Fruit fly (Drosophila melanogaster): ENCODE data around the gene Uxs.

Uxs gene

DNA sequence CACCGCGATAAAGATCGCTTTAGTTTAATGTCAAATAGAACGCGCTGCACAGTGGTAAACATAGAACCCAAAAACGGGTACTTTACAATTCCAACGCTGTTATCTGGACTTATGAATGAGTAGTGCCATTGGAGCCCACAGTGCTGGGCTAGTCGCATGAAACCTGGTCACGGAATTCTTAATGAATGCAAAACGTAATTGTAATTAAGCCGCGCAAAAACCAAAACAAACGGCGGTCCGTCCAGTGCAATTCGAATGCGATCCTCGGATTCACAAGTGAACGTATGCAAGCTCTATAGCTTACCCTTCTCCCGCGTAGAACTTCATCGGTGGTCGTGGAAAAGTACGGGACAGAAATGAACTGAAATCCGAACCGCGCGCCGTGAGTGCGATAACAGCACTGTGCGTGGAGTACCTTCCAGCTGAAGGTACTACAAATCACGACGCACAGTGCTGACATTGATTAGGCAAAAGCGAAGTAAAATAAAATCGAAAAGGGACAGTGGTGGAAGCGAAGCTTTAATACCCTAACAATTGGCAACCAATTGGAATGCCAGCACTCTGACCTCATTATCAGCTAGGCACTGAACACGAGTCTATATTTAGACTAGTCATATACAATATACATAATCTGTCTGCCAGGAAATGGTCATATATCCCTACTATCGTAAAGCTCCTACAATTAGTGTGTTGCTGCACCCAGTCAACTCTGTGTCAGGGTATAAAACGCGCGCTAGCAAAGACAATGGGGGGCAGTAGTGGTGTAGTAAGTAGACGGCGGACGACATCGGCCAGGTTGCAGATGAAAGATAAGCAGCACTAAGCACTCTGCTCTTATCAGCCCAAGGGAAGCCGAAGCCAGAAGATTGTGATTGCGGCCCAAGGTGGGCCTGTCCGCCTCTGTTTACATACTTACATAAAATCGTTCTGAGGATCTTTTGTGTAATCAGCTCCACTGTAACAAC lies 4.8 kb downstream of the Uxs start (continued):
- TF ChIP-seq Gsc (GFP tag; IDR thresholded peaks at IDR 0.05) = peak; percentile 30; the same call in 1 of the 2 replicates
- no peak for TF ChIP-seq croc (GFP tag; conservative IDR thresholded peaks at IDR 0.05)
- no peak for TF ChIP-seq Six4 (GFP tag; optimal IDR thresholded peaks at IDR 0.05)
- no peak for TF ChIP-seq ssp (GFP tag; IDR thresholded peaks at IDR 0.05)
- TF ChIP-seq en (GFP tag; optimal IDR thresholded peaks at IDR 0.05) = no peak
- TF ChIP-seq CG6813 (GFP tag; optimal IDR thresholded peaks at IDR 0.05) = peak; percentile 34
- TF ChIP-seq CG2678 (tag; optimal IDR thresholded peaks at IDR 0.05) = peak; percentile 67
- TF ChIP-seq BtbVII (GFP tag; optimal IDR thresholded peaks at IDR 0.05) = peak; percentile 23
- TF ChIP-seq H2.0 (GFP tag; IDR thresholded peaks at IDR 0.05) = no peak
- no peak for TF ChIP-seq cad (GFP tag; optimal IDR thresholded peaks at IDR 0.05)
- TF ChIP-seq Kr (GFP tag; optimal IDR thresholded peaks at IDR 0.05) = no peak
- TF ChIP-seq HLH4C (GFP tag; IDR thresholded peaks at IDR 0.05; ENCODE audit: partially characterized antibody) = no peak
- no peak for TF ChIP-seq Opbp (GFP tag; IDR thresholded peaks at IDR 0.05; ENCODE audit: partially characterized antibody)
- TF ChIP-seq CG14441 (GFP tag; IDR thresholded peaks at IDR 0.05) = peak; percentile 60
- TF ChIP-seq CG11560 (tag; IDR thresholded peaks at IDR 0.05) = no peak
- TF ChIP-seq disco-r (GFP tag; optimal IDR thresholded peaks at IDR 0.05) = peak; percentile 21
- TF ChIP-seq abd-A (tag; optimal IDR thresholded peaks at IDR 0.05) = no peak
- no peak for TF ChIP-seq inv (GFP tag; IDR thresholded peaks at IDR 0.05; ENCODE audit: partially characterized antibody)
- TF ChIP-seq CG9609 (GFP tag; optimal IDR thresholded peaks at IDR 0.05) = peak; percentile 57
- TF ChIP-seq CG6254 (GFP tag; optimal IDR thresholded peaks at IDR 0.05) = peak; percentile 21
- peak; percentile 100 for TF ChIP-seq D19A (tag; optimal IDR thresholded peaks at IDR 0.05)
- no peak for TF ChIP-seq CG8478 (optimal IDR thresholded peaks at IDR 0.05)
- TF ChIP-seq prd (optimal IDR thresholded peaks at IDR 0.05) = no peak
- TF ChIP-seq prd (GFP tag; IDR thresholded peaks at IDR 0.05) = peak; percentile 60
- peak; percentile 9 for TF ChIP-seq pros (GFP tag; optimal IDR thresholded peaks at IDR 0.05)
- no peak for TF ChIP-seq bbx (GFP tag; IDR thresholded peaks at IDR 0.05; ENCODE audit: partially characterized antibody)
- TF ChIP-seq CG11456 (GFP tag; IDR thresholded peaks at IDR 0.05) = 0 out of 3 replicates have a peak, but pooled peaks have one; percentile 60
- TF ChIP-seq ase (GFP tag; IDR thresholded peaks at IDR 0.05) = 0 out of 3 replicates have a peak, but pooled peaks have one; percentile 37
- TF ChIP-seq CG16863 (GFP tag; optimal IDR thresholded peaks at IDR 0.05) = peak; percentile 63
- peak; percentile 33 for TF ChIP-seq CG12659 (GFP tag; optimal IDR thresholded peaks at IDR 0.05)
- TF ChIP-seq Sox100B (GFP tag; optimal IDR thresholded peaks at IDR 0.05) = peak; percentile 6
- TF ChIP-seq Deaf1 (tag; optimal IDR thresholded peaks at IDR 0.05) = peak; percentile 23
- TF ChIP-seq CG17612 (GFP tag; IDR thresholded peaks at IDR 0.05) = no peak
- TF ChIP-seq CG10366 (GFP tag; IDR thresholded peaks at IDR 0.05) = peak; percentile 41; the same call in 1 of the 2 replicates
- peak; percentile 39; the same call in 1 of the 2 replicates for TF ChIP-seq crol (GFP tag; IDR thresholded peaks at IDR 0.05)
- peak; percentile 92 for TF ChIP-seq CG10543 (GFP tag; optimal IDR thresholded peaks at IDR 0.05)
- 0 out of 2 replicates have a peak, but pooled peaks have one; percentile 5 for TF ChIP-seq CG14014 (GFP tag; IDR thresholded peaks at IDR 0.05)
- peak; percentile 40 for TF ChIP-seq nom (GFP tag; optimal IDR thresholded peaks at IDR 0.05)
- TF ChIP-seq MTF-1 (GFP tag; optimal IDR thresholded peaks at IDR 0.05; ENCODE audit: borderline replicate concordance) = no peak
- TF ChIP-seq tup (GFP tag; optimal IDR thresholded peaks at IDR 0.05) = peak; percentile 30
- TF ChIP-seq fd96Cb (tag; optimal IDR thresholded peaks at IDR 0.05) = peak; percentile 7
- no peak for TF ChIP-seq CG11723 (GFP tag; optimal IDR thresholded peaks at IDR 0.05)
- TF ChIP-seq danr (GFP tag; IDR thresholded peaks at IDR 0.05) = peak; percentile 38; the same call in 1 of the 2 replicates
- peak; percentile 89 for TF ChIP-seq sens (GFP tag)
- TF ChIP-seq CG13775 (GFP tag; optimal IDR thresholded peaks at IDR 0.05) = no peak
- TF ChIP-seq CG15073 (GFP tag; optimal IDR thresholded peaks at IDR 0.05) = no peak
- TF ChIP-seq Fer1 (GFP tag; optimal IDR thresholded peaks at IDR 0.05) = peak; percentile 53
- TF ChIP-seq ac (GFP tag; optimal IDR thresholded peaks at IDR 0.05) = no peak

Data from whole organism, embryonic.